Fruit fly (Drosophila melanogaster): ENCODE measurements around the gene CG14857.

DNA sequence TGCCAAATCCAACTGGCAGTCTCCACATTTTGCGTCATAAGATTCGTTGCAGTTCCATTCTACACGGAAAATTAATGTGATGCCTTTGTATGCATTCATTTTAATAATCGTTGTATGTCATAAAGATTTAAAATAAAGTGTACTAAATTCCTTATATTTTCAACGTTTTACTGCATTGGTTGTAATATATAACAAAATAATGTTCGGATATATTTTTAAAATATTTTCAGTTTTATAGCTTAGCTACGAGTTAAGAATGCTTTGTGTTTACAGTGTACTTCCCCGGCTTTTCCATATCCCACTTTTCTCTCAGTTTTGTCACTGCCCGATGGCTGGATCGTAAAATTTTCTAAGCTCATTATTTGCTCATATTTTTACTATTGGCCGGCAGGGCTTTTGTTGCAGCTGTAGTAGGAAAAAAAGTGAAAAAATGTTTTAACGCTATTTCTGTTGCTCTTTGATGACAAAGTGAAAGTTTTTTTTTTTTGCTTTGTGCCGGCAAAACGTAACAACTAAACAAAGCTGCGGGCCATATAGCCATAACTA is 21.8 kb upstream of the CG14857 start:
- TF ChIP-seq Dfd (GFP tag; optimal IDR thresholded peaks at IDR 0.05) (no peak), Hr78 (GFP tag; optimal IDR thresholded peaks at IDR 0.05) (no peak), Myc (optimal IDR thresholded peaks at IDR 0.05) (no peak), Dif (GFP tag; optimal IDR thresholded peaks at IDR 0.05; ENCODE audit: partially characterized antibody) (no peak), fru (GFP tag; optimal IDR thresholded peaks at IDR 0.05) (no peak), OdsH (GFP tag; optimal IDR thresholded peaks at IDR 0.05) (no peak), Abd-B (GFP tag; optimal IDR thresholded peaks at IDR 0.05) (no peak), lola (GFP tag; optimal IDR thresholded peaks at IDR 0.05) (no peak), Sp1 (GFP tag; optimal IDR thresholded peaks at IDR 0.05) (no peak), br (GFP tag; optimal IDR thresholded peaks at IDR 0.05) (no peak), psq (GFP tag; optimal IDR thresholded peaks at IDR 0.05) (no peak), pan (optimal IDR thresholded peaks at IDR 0.05) (no peak), Jra (GFP tag; optimal IDR thresholded peaks at IDR 0.05) (no peak)
